Worm (Caenorhabditis elegans): ENCODE measurements around the gene C28H8.7.
A peak's percentile ranks its signal among the peaks of the same experiment; 100 is the strongest.

Gene C28H8.7

ce11 chrIII:5917365-5917958 is 30.7 kb upstream of the C28H8.7 start (continued):
- TF ChIP-seq skn-1 (tag; optimal IDR thresholded peaks at IDR 0.05), result peak; percentile 89

ce11 chrIII:5915926-5916325 is 29.1 kb upstream of the C28H8.7 start:
- TF ChIP-seq ztf-11 (tag; optimal IDR thresholded peaks at IDR 0.05) (no peak), nhr-23 (tag; optimal IDR thresholded peaks at IDR 0.05) (no peak), fos-1 (tag; optimal IDR thresholded peaks at IDR 0.05) (peak; percentile 78), skn-1 (tag; optimal IDR thresholded peaks at IDR 0.05) (peak; percentile 57), crh-2 (tag; optimal IDR thresholded peaks at IDR 0.05) (peak; percentile 44)

- TF ChIP-seq nhr-23 (tag; optimal IDR thresholded peaks at IDR 0.05) (no peak), fos-1 (tag; optimal IDR thresholded peaks at IDR 0.05) (peak; percentile 67), ztf-11 (tag; optimal IDR thresholded peaks at IDR 0.05) (no peak), sma-9 (GFP tag; optimal IDR thresholded peaks at IDR 0.05) (peak; percentile 15), sma-9 (tag; optimal IDR thresholded peaks at IDR 0.05) (no peak), ama-1 (optimal IDR thresholded peaks at IDR 0.05) (no peak), crh-2 (tag; optimal IDR thresholded peaks at IDR 0.05) (peak; percentile 74), lin-39 (tag; optimal IDR thresholded peaks at IDR 0.05) (no peak), nhr-77 (tag; optimal IDR thresholded peaks at IDR 0.05) (no peak), nhr-6 (tag; optimal IDR thresholded peaks at IDR 0.05) (no peak)
Measured at ce11 chrIII:5914717-5915116, 27.9 kb upstream of the C28H8.7 start.

- no peak for TF ChIP-seq lin-13 (GFP tag; optimal IDR thresholded peaks at IDR 0.05)
- no peak for TF ChIP-seq ztf-1 (GFP tag; conservative IDR thresholded peaks at IDR 0.05)
- TF ChIP-seq ZK546.5 (tag; optimal IDR thresholded peaks at IDR 0.05), result no peak
- TF ChIP-seq nhr-21 (tag; optimal IDR thresholded peaks at IDR 0.05), result no peak
- TF ChIP-seq F13H6.1 (tag; optimal IDR thresholded peaks at IDR 0.05), result no peak
- TF ChIP-seq mab-5 (tag; optimal IDR thresholded peaks at IDR 0.05), result no peak
Measured at ce11 chrIII:5908408-5908807, 21.6 kb upstream of the C28H8.7 start, which contains the start of gene C28H8.3. TSS of gene C28H8.3 (plus strand) at chrIII:5908700.

ce11 chrIII:5906749-5907148 is 20.0 kb upstream of the C28H8.7 start, which contains the start of gene erd-2.2:
TSS of gene erd-2.2 (plus strand) at chrIII:5907049.
- no peak for TF ChIP-seq ztf-4 (tag; optimal IDR thresholded peaks at IDR 0.05)
- no peak for TF ChIP-seq gmeb-1 (tag; optimal IDR thresholded peaks at IDR 0.05)
- TF ChIP-seq fos-1 (tag; optimal IDR thresholded peaks at IDR 0.05), result no peak
- no peak for TF ChIP-seq Y55F3AM.14 (GFP tag; optimal IDR thresholded peaks at IDR 0.05)
- no peak for TF ChIP-seq ceh-16 (tag; optimal IDR thresholded peaks at IDR 0.05)
- no peak for TF ChIP-seq ztf-11 (tag; optimal IDR thresholded peaks at IDR 0.05)
- no peak for TF ChIP-seq alr-1 (tag; optimal IDR thresholded peaks at IDR 0.05)
- no peak for TF ChIP-seq zag-1 (tag; optimal IDR thresholded peaks at IDR 0.05)
- TF ChIP-seq sma-9 (GFP tag; optimal IDR thresholded peaks at IDR 0.05), result no peak
- no peak for TF ChIP-seq sma-9 (tag; optimal IDR thresholded peaks at IDR 0.05)
- no peak for TF ChIP-seq nhr-23 (tag; optimal IDR thresholded peaks at IDR 0.05)

ce11 chrIII:5906059-5906458 is 19.3 kb upstream of the C28H8.7 start, which contains the start of gene dpff-1:
TSS of gene dpff-1 (minus strand) at chrIII:5906346.
- no peak for TF ChIP-seq ztf-1 (GFP tag; conservative IDR thresholded peaks at IDR 0.05)
- TF ChIP-seq ama-1 (optimal IDR thresholded peaks at IDR 0.05), result peak; percentile 21
- no peak for TF ChIP-seq ztf-11 (tag; optimal IDR thresholded peaks at IDR 0.05)
- peak; percentile 39 for TF ChIP-seq unc-55 (GFP tag; optimal IDR thresholded peaks at IDR 0.05)
- peak; percentile 39 for TF ChIP-seq nhr-129 (tag; optimal IDR thresholded peaks at IDR 0.05)
- TF ChIP-seq ZK546.5 (tag; optimal IDR thresholded peaks at IDR 0.05), result no peak
- TF ChIP-seq lsy-2 (tag; optimal IDR thresholded peaks at IDR 0.05), result peak in 1 of 2 experiments; percentile 44
- peak; percentile 37 for TF ChIP-seq C34F6.9 (tag; optimal IDR thresholded peaks at IDR 0.05)
- TF ChIP-seq crh-2 (tag; optimal IDR thresholded peaks at IDR 0.05), result peak; percentile 3
- peak; percentile 34 for TF ChIP-seq F13H6.1 (tag; optimal IDR thresholded peaks at IDR 0.05)
- peak; percentile 5 for TF ChIP-seq gmeb-1 (tag; optimal IDR thresholded peaks at IDR 0.05)
- TF ChIP-seq nhr-11 (tag; optimal IDR thresholded peaks at IDR 0.05), result no peak
- no peak for TF ChIP-seq unc-39 (tag; optimal IDR thresholded peaks at IDR 0.05)

- no peak for TF ChIP-seq peb-1 (tag; optimal IDR thresholded peaks at IDR 0.05)
- TF ChIP-seq nhr-21 (tag; optimal IDR thresholded peaks at IDR 0.05), result no peak
- TF ChIP-seq alr-1 (tag; optimal IDR thresholded peaks at IDR 0.05), result no peak
- no peak for TF ChIP-seq ama-1 (optimal IDR thresholded peaks at IDR 0.05)
- no peak for TF ChIP-seq lsy-2 (tag; optimal IDR thresholded peaks at IDR 0.05)
- no peak for TF ChIP-seq crh-2 (tag; optimal IDR thresholded peaks at IDR 0.05)
- no peak for TF ChIP-seq nhr-11 (tag; optimal IDR thresholded peaks at IDR 0.05)
- no peak for TF ChIP-seq elt-1 (tag; optimal IDR thresholded peaks at IDR 0.05)
- TF ChIP-seq nhr-10 (tag; optimal IDR thresholded peaks at IDR 0.05), result no peak
- TF ChIP-seq nhr-23 (tag; optimal IDR thresholded peaks at IDR 0.05), result no peak
- TF ChIP-seq unc-62 (GFP tag; optimal IDR thresholded peaks at IDR 0.05), result no peak
- no peak for TF ChIP-seq aly-2 (tag; optimal IDR thresholded peaks at IDR 0.05)
- TF ChIP-seq blmp-1 (tag; optimal IDR thresholded peaks at IDR 0.05; ENCODE audit: insufficient read depth), result no peak
- TF ChIP-seq nhr-129 (tag; optimal IDR thresholded peaks at IDR 0.05), result no peak
- TF ChIP-seq nhr-6 (tag; optimal IDR thresholded peaks at IDR 0.05), result no peak
- TF ChIP-seq fos-1 (tag; optimal IDR thresholded peaks at IDR 0.05), result no peak
- no peak for TF ChIP-seq ztf-4 (tag; optimal IDR thresholded peaks at IDR 0.05)
- no peak for TF ChIP-seq sma-3 (GFP tag; optimal IDR thresholded peaks at IDR 0.05)
- TF ChIP-seq skn-1 (tag; optimal IDR thresholded peaks at IDR 0.05), result no peak
- no peak for TF ChIP-seq mab-5 (tag; optimal IDR thresholded peaks at IDR 0.05)
Measured at ce11 chrIII:5902558-5902957, 15.8 kb upstream of the C28H8.7 start.

Data from whole organism, L2 larva.